Worm (Caenorhabditis elegans) whole organism, L4 larva: ENCODE data around the gene T28D9.1.

Experiments used
- ama-1 ChIP-seq: fragments of 150-350 bp; optimal IDR thresholded peaks from 2 replicates; lab custom pipeline; 2014; ENCODE audit warnings: inconsistent platforms, mixed read lengths
- ceh-32 ChIP-seq: sonication (generic microtip); optimal IDR thresholded peaks from 2 replicates; lab custom pipeline; 2016; ENCODE audit warnings: mild to moderate bottlenecking, missing genetic modification characterization, missing compliant biosample characterization; ENCODE audit not compliant: poor library complexity
- dve-1 ChIP-seq: sonication (generic microtip); optimal IDR thresholded peaks from 2 replicates; lab custom pipeline; 2017; ENCODE audit warnings: antibody characterized with exemption, mild to moderate bottlenecking, missing genetic modification characterization, missing compliant biosample characterization; ENCODE audit not compliant: insufficient read depth
- mdl-1 ChIP-seq, 2 experiments: fragments of 150-350 bp in 1 of 2; sonication (generic microtip) in 1 of 2; optimal IDR thresholded peaks; 2 replicates each; lab custom pipeline; 2014 to 2017; ENCODE audit warnings: missing biosample characterization in 2 of 2, missing genetic modification characterization in 2 of 2
- nhr-42 ChIP-seq: fragments of 200-800 bp; sonication (Bioruptor generic); IDR thresholded peaks from 2 replicates; pipeline ENCODE4 v1.3.6; 2022; ENCODE audit warnings: missing genetic modification characterization, missing compliant biosample characterization
- nhr-77 ChIP-seq: fragments of 150-350 bp; optimal IDR thresholded peaks from 2 replicates; lab custom pipeline; 2014; ENCODE audit warnings: missing biosample characterization, missing genetic modification characterization
- php-3 ChIP-seq: fragments of 200-800 bp; sonication (Bioruptor generic); IDR thresholded peaks from 2 replicates; pipeline ENCODE4 v1.3.6; 2022; ENCODE audit warnings: missing genetic modification reagents, missing genetic modification characterization, missing compliant biosample characterization
- snpc-4 ChIP-seq: fragments of 150-350 bp; optimal IDR thresholded peaks from 2 replicates; lab custom pipeline; 2014; ENCODE audit warnings: missing biosample characterization, missing genetic modification characterization
- unc-130 ChIP-seq: sonication (generic microtip); optimal IDR thresholded peaks from 2 replicates; lab custom pipeline; 2016; ENCODE audit warnings: missing genetic modification reagents, missing genetic modification characterization, missing compliant biosample characterization
- unc-39 ChIP-seq: sonication (generic microtip); optimal IDR thresholded peaks from 2 replicates; lab custom pipeline; 2017; ENCODE audit warnings: missing biosample characterization, missing genetic modification characterization
- unc-62 ChIP-seq, 3 experiments: fragments of 150-350 bp in 1 of 3; sonication (generic microtip); optimal IDR thresholded peaks in 2 of 3; peaks in 1 of 3; 1 replicate in 1 of 3; 2 replicates in 2 of 3; lab custom pipeline; 2014 to 2017; ENCODE audit warnings: missing biosample characterization in 3 of 3, missing genetic modification characterization in 3 of 3, missing genetic modification reagents in 3 of 3, missing genotype in 1 of 3
- zag-1 ChIP-seq: fragments of 150-350 bp; optimal IDR thresholded peaks from 2 replicates; lab custom pipeline; 2014; ENCODE audit warnings: missing biosample characterization, missing genetic modification characterization
- zip-2 ChIP-seq: fragments of 150-350 bp; optimal IDR thresholded peaks from 2 replicates; lab custom pipeline; 2014; ENCODE audit warnings: missing biosample characterization, missing genetic modification characterization
- ztf-11 ChIP-seq: fragments of 150-350 bp; optimal IDR thresholded peaks from 2 replicates; lab custom pipeline; 2014; ENCODE audit warnings: missing biosample characterization, missing genetic modification characterization

DNA sequence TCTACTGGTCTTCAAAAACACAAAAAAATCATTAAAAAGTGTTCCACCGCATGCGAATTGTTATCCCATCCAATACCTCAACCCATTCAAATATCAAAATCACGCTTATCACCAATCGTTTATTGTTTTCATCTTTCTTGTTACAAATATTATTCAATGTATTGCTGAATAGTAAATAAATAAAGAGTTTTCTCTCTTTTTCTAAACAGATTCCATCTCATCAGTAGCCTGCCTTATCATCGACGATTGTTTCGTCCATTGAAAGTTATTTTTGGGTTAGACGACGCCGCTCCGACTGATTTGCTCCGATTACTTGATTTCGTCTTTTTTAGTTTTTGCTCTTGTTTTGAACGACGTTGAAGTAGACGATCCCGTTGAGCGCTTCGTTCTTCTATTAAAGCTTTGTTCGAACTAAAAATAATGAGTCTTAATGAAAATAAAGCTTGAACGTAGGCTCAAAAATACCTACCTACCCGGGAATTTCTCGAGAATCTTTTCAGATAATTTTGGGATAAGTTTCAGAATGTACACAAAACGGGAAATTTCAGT lies 34.0 kb downstream of the T28D9.1 start:
- TF ChIP-seq php-3 (GFP tag; lab: Robert Waterston, UW) (no peak), dve-1 (tag; lab: Kevin White, UChicago) (peak; percentile 7), snpc-4 (tag; lab: Kevin White, UChicago) (no peak), zag-1 (no peak), ceh-32 (no peak), mdl-1 (tag; optimal IDR thresholded peaks at IDR 0.05; lab: Kevin White, UChicago) (no peak), unc-62 (GFP tag; optimal IDR thresholded peaks at IDR 0.05 in 1 of 2; lab: Kevin White, UChicago) (peak in 1 of 2 experiments; percentile 10), unc-62 (tag; optimal IDR thresholded peaks at IDR 0.05; lab: Kevin White, UChicago) (no peak), unc-39 (tag; lab: Kevin White, UChicago) (no peak), ztf-11 (tag; lab: Kevin White, UChicago) (no peak), nhr-77 (tag; lab: Kevin White, UChicago) (no peak), nhr-42 (GFP tag; lab: Robert Waterston, UW) (no peak), unc-130 (GFP tag; lab: Kevin White, UChicago) (no peak), zip-2 (tag; lab: Kevin White, UChicago) (no peak), ama-1 (lab: Kevin White, UChicago) (no peak)
